Worm (Caenorhabditis elegans): Measurements from ENCODE around the gene Y73C8C.3.

Y73C8C.3 gene

ce11 chrV:3156786-3157185, 41.7 kb downstream of the Y73C8C.3 start, which contains the start of gene exh-1:
Gene exh-1 (plus strand): TSS chrV:3157086.
- no peak for TF ChIP-seq unc-62 (GFP tag; optimal IDR thresholded peaks at IDR 0.05)

- no peak for TF ChIP-seq unc-62 (GFP tag; optimal IDR thresholded peaks at IDR 0.05)
These were observed 43.3 kb downstream of the Y73C8C.3 start for ce11 chrV:3158379-3158778.

ce11 chrV:3159252-3159651, 44.2 kb downstream of the Y73C8C.3 start, which contains the start of gene C36C5.12:
Gene C36C5.12 (minus strand): TSS chrV:3159352.
- no peak for TF ChIP-seq unc-62 (GFP tag; optimal IDR thresholded peaks at IDR 0.05)

ce11 chrV:3162299-3162698, 47.2 kb downstream of the Y73C8C.3 start:
- TF ChIP-seq unc-62 (GFP tag; optimal IDR thresholded peaks at IDR 0.05), result no peak

ce11 chrV:3163143-3163542, 48.1 kb downstream of the Y73C8C.3 start:
- no peak for TF ChIP-seq unc-62 (GFP tag; optimal IDR thresholded peaks at IDR 0.05)

ce11 chrV:3165438-3165837, 50.4 kb downstream of the Y73C8C.3 start, which contains the start of gene C36C5.14:
Gene C36C5.14 (minus strand): TSS chrV:3165538.
- TF ChIP-seq unc-62 (GFP tag; optimal IDR thresholded peaks at IDR 0.05), result no peak

ce11 chrV:3166260-3166659, 51.2 kb downstream of the Y73C8C.3 start, which contains the start of gene C36C5.4:
Gene C36C5.4 (plus strand): TSS chrV:3166560.
- TF ChIP-seq unc-62 (GFP tag; optimal IDR thresholded peaks at IDR 0.05), result no peak
